Worm (Caenorhabditis elegans): Measurements from ENCODE around the gene F54G2.1.

Gene F54G2.1

DNA sequence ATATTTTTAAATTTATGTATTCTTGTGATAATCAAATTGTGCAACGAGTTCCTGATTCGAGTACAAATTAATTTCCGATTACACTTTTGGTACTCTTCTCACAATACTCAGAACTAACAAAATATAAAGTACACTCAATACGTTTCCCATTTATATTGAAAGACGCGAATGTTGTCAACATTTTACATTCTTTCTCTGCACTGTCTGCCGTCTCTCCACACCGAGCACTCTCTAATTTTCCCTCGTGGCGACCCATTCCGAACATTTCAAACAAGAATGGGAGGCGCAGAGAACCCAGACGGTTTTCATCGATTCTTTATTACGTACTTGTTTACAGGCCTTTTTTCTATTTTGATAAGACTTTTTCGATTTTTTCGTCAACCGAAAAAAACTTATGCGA lies 3.6 kb upstream of the F54G2.1 start, which contains the start of gene C09B7.2 (continued):
- TF ChIP-seq eor-1 (tag; optimal IDR thresholded peaks at IDR 0.05) (no peak), nhr-23 (tag; optimal IDR thresholded peaks at IDR 0.05) (peak; percentile 73), pqm-1 (tag; optimal IDR thresholded peaks at IDR 0.05) (peak; percentile 72), sea-2 (GFP tag; optimal IDR thresholded peaks at IDR 0.05) (no peak), fkh-10 (GFP tag; optimal IDR thresholded peaks at IDR 0.05) (peak; percentile 57), ceh-28 (tag; optimal IDR thresholded peaks at IDR 0.05) (peak; percentile 85)

DNA sequence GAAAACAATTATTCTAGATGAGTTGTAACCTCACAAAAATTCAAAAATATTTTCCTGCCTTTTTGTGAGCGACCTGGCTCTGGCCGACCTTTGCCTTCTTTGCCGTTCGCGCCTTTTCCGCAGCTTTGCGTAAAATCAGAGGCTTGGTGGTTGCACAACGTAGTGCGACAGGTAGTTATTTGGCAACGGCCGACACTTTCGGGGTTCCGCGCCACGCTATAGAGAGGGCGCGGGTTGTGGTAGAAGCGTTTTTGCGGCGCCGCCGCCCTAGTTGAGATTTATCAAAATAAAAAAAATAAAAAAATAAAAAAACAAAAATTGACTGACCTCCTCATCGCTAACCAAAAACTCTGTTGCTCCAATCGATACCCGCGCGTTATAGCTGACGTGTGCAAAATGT lies 375 bp downstream of the F54G2.1 start:
- TF ChIP-seq ceh-28 (tag; optimal IDR thresholded peaks at IDR 0.05) (no peak), nhr-25 (tag; optimal IDR thresholded peaks at IDR 0.05) (no peak), mml-1 (tag; optimal IDR thresholded peaks at IDR 0.05) (no peak), elt-1 (tag; optimal IDR thresholded peaks at IDR 0.05) (no peak), egl-27 (tag; optimal IDR thresholded peaks at IDR 0.05) (no peak), elt-2 (tag; optimal IDR thresholded peaks at IDR 0.05) (peak; percentile 9), ceh-16 (tag; optimal IDR thresholded peaks at IDR 0.05) (no peak), ceh-9 (tag; optimal IDR thresholded peaks at IDR 0.05) (no peak), unc-39 (tag; optimal IDR thresholded peaks at IDR 0.05) (no peak), elt-3 (tag; optimal IDR thresholded peaks at IDR 0.05) (no peak), pqm-1 (tag; optimal IDR thresholded peaks at IDR 0.05) (no peak), nhr-77 (tag; optimal IDR thresholded peaks at IDR 0.05) (no peak), ceh-82 (tag; optimal IDR thresholded peaks at IDR 0.05) (no peak), ZK546.5 (tag; optimal IDR thresholded peaks at IDR 0.05) (no peak), snpc-4 (tag; optimal IDR thresholded peaks at IDR 0.05) (peak; percentile 26), aly-2 (tag; optimal IDR thresholded peaks at IDR 0.05) (no peak)

DNA sequence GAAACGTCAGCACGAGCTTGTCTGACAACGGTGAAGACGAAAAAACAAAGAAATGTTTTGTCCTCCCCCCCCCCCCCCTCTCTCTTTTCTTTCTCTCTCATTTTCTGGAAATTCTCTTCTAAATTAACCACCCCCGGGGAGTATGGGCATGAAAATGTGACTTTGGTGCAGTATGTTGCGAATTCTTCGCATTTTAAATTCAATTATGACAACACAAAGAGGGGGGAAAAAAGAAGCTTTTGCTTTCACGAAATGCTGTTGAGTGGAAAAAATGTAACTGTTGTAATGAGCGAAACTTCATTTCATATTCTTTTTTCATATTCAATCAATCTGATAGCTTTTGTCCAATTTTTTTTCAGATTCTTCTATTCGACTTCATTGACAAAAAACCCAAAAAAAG lies 9.8 kb downstream of the F54G2.1 start:
- TF ChIP-seq zag-1 (tag; optimal IDR thresholded peaks at IDR 0.05) (no peak), ztf-4 (tag; optimal IDR thresholded peaks at IDR 0.05) (no peak), fkh-10 (GFP tag; optimal IDR thresholded peaks at IDR 0.05) (peak; percentile 79), ceh-28 (tag; optimal IDR thresholded peaks at IDR 0.05) (no peak), egl-5 (tag; optimal IDR thresholded peaks at IDR 0.05) (no peak)

- TF ChIP-seq pqm-1 (tag; optimal IDR thresholded peaks at IDR 0.05) (no peak), zag-1 (tag; optimal IDR thresholded peaks at IDR 0.05) (no peak), tbx-2 (tag; optimal IDR thresholded peaks at IDR 0.05) (no peak), egl-5 (tag; optimal IDR thresholded peaks at IDR 0.05) (no peak), eor-1 (tag; optimal IDR thresholded peaks at IDR 0.05) (no peak), mml-1 (tag; optimal IDR thresholded peaks at IDR 0.05) (no peak), nhr-76 (tag; optimal IDR thresholded peaks at IDR 0.05) (no peak), elt-3 (tag; optimal IDR thresholded peaks at IDR 0.05) (no peak), nhr-237 (tag; optimal IDR thresholded peaks at IDR 0.05) (no peak), nhr-43 (tag; optimal IDR thresholded peaks at IDR 0.05; ENCODE audit: poor library complexity, severe bottlenecking) (no peak), ama-1 (optimal IDR thresholded peaks at IDR 0.05) (no peak), ztf-4 (tag; optimal IDR thresholded peaks at IDR 0.05) (no peak), fos-1 (tag; optimal IDR thresholded peaks at IDR 0.05) (no peak), snpc-4 (tag; optimal IDR thresholded peaks at IDR 0.05) (no peak), nhr-25 (tag; optimal IDR thresholded peaks at IDR 0.05) (no peak), skn-1 (tag; optimal IDR thresholded peaks at IDR 0.05) (no peak), fkh-2 (tag; optimal IDR thresholded peaks at IDR 0.05) (no peak), lsy-12 (tag; optimal IDR thresholded peaks at IDR 0.05) (no peak), lin-15B (tag; optimal IDR thresholded peaks at IDR 0.05) (no peak), daf-12 (tag; optimal IDR thresholded peaks at IDR 0.05) (no peak)
Observed at ce11 chrX:2641094-2641493, 23.1 kb downstream of the F54G2.1 start.

ce11 chrX:2640556-2640955 lies 23.6 kb downstream of the F54G2.1 start:
- TF ChIP-seq nhr-67 (tag; optimal IDR thresholded peaks at IDR 0.05): no peak
- TF ChIP-seq aly-2 (tag; optimal IDR thresholded peaks at IDR 0.05): no peak
- TF ChIP-seq jun-1 (tag; optimal IDR thresholded peaks at IDR 0.05): no peak
- TF ChIP-seq fkh-10 (GFP tag; optimal IDR thresholded peaks at IDR 0.05): peak; percentile 52
- TF ChIP-seq mdl-1 (tag; optimal IDR thresholded peaks at IDR 0.05): no peak

All from whole organism, L3 larva.